Worm (Caenorhabditis elegans) whole organism, midembryonic: ENCODE measurements around the gene K12H6.9.

ENCODE experiments used
- T22C8.4 ChIP-seq: fragments of 200-800 bp; sonication (Bioruptor generic); IDR thresholded peaks from 2 replicates; pipeline ENCODE4 v1.3.6; 2022; ENCODE audit warnings: missing genetic modification characterization, missing compliant biosample characterization
- flt-1 ChIP-seq: fragments of 200-800 bp; sonication (Bioruptor generic); IDR thresholded peaks from 2 replicates; pipeline ENCODE4 v1.3.6; 2022; ENCODE audit warnings: missing genetic modification characterization, missing compliant biosample characterization
- med-1 ChIP-seq: sonication (generic microtip); optimal IDR thresholded peaks from 2 replicates; lab custom pipeline; 2017; ENCODE audit warnings: missing genetic modification characterization, mild to moderate bottlenecking, missing compliant biosample characterization, antibody characterized with exemption, missing genetic modification reagents; ENCODE audit not compliant: insufficient read depth
- ztf-29 ChIP-seq: fragments of 200-800 bp; sonication (Bioruptor generic); IDR thresholded peaks from 2 replicates; pipeline ENCODE4 v1.3.6; 2022; ENCODE audit warnings: missing genetic modification reagents, missing genetic modification characterization, missing compliant biosample characterization

ce11 chrII:2804245-2804644 is 20.0 kb upstream of the K12H6.9 start:
- no peak for TF ChIP-seq T22C8.4 (GFP tag; lab: Robert Waterston, UW)
- TF ChIP-seq med-1 (GFP tag; lab: Kevin White, UChicago), result no peak
- TF ChIP-seq flt-1 (GFP tag; lab: Robert Waterston, UW), result no peak
- TF ChIP-seq ztf-29 (GFP tag; lab: Robert Waterston, UW), result no peak
